Worm (Caenorhabditis elegans) whole organism, early embryonic: ENCODE measurements around the gene srh-23.

ENCODE experiments used
- ama-1 ChIP-seq: fragments of 150-350 bp; optimal IDR thresholded peaks from 2 replicates; lab custom pipeline; 2014
- ets-7 ChIP-seq: sonication (generic microtip); optimal IDR thresholded peaks from 2 replicates; lab custom pipeline; 2016; ENCODE audit warnings: missing genotype, missing genetic modification characterization, missing compliant biosample characterization
- hmg-4 ChIP-seq: fragments of 200-800 bp; sonication (Bioruptor generic); optimal IDR thresholded peaks from 2 replicates; lab custom pipeline; 2018; ENCODE audit warnings: mild to moderate bottlenecking, missing genetic modification characterization, missing compliant biosample characterization
- sea-1 ChIP-seq: fragments of 200-800 bp; sonication (Bioruptor generic); conservative IDR thresholded peaks from 2 replicates; pipeline ENCODE4 v1.3.6; 2022; ENCODE audit warnings: missing genetic modification characterization, missing compliant biosample characterization

ce11 chrV:4932814-4933213 is 11.9 kb downstream of the srh-23 start, which contains the start of gene C02E7.10:
- TF ChIP-seq ama-1 (lab: Kevin White, UChicago), result no peak
- no peak for TF ChIP-seq ets-7
- no peak for TF ChIP-seq hmg-4 (GFP tag; lab: Kevin White, UChicago)
- TF ChIP-seq sea-1 (GFP tag; lab: Robert Waterston, UW), result no peak
